Fruit fly (Drosophila melanogaster) whole organism, embryonic: ENCODE results near the gene CG18596.

ENCODE experiments used
- Antp ChIP-seq: fragments of 200-800 bp; sonication (Bioruptor generic); optimal IDR thresholded peaks from 3 replicates; lab custom pipeline; 2016; ENCODE audit warnings: missing biosample characterization, missing genetic modification characterization
- BtbVII ChIP-seq: fragments of 200-800 bp; sonication (Bioruptor generic); optimal IDR thresholded peaks from 3 replicates; lab custom pipeline; 2017; ENCODE audit warnings: missing biosample characterization, mild to moderate bottlenecking, missing genetic modification characterization
- CG10959 ChIP-seq: fragments of 200-800 bp; sonication (Bioruptor generic); IDR thresholded peaks from 2 replicates; pipeline ENCODE4 v1.3.6; 2022; ENCODE audit warnings: missing biosample characterization, missing genetic modification characterization
- CG10979 ChIP-seq: fragments of 200-800 bp; sonication (Bioruptor generic); optimal IDR thresholded peaks from 2 replicates; lab custom pipeline; 2018; ENCODE audit warnings: missing biosample characterization, mild to moderate bottlenecking, missing genetic modification characterization, moderate library complexity
- CG11093 ChIP-seq: fragments of 200-800 bp; sonication (Bioruptor generic); IDR thresholded peaks from 3 replicates; pipeline ENCODE4 v1.3.6; 2022; ENCODE audit warnings: missing biosample characterization, missing genetic modification characterization
- CG11398 ChIP-seq: fragments of 200-800 bp; sonication (Bioruptor generic); optimal IDR thresholded peaks from 2 replicates; lab custom pipeline; 2016; ENCODE audit warnings: missing biosample characterization, missing genetic modification characterization
- CG13296 ChIP-seq: fragments of 200-800 bp; sonication (Bioruptor generic); optimal IDR thresholded peaks from 3 replicates; lab custom pipeline; 2018; ENCODE audit warnings: missing biosample characterization, mild to moderate bottlenecking, missing genetic modification characterization
- CG15696 ChIP-seq: fragments of 200-800 bp; sonication (Bioruptor generic); optimal IDR thresholded peaks from 2 replicates; lab custom pipeline; 2019; ENCODE audit warnings: missing biosample characterization, mild to moderate bottlenecking, missing genetic modification characterization, moderate library complexity
- CG1603 ChIP-seq: fragments of 200-800 bp; sonication (Bioruptor generic); optimal IDR thresholded peaks from 2 replicates; lab custom pipeline; 2019; ENCODE audit warnings: missing biosample characterization, mild to moderate bottlenecking, missing genetic modification characterization, moderate library complexity
- CG17328 ChIP-seq: fragments of 200-800 bp; sonication (Bioruptor generic); IDR thresholded peaks from 2 replicates; pipeline ENCODE4 v1.3.6; 2022; ENCODE audit warnings: missing biosample characterization, missing genetic modification characterization
- CG3065 ChIP-seq: fragments of 200-800 bp; sonication (Bioruptor generic); optimal IDR thresholded peaks from 2 replicates; lab custom pipeline; 2016; ENCODE audit warnings: missing biosample characterization, missing genetic modification characterization
- CG3726 ChIP-seq: fragments of 200-800 bp; sonication (Bioruptor generic); IDR thresholded peaks from 3 replicates; pipeline ENCODE4, ENCODE4 v1.3.6; 2022; ENCODE audit warnings: missing biosample characterization, missing genetic modification characterization
- CG3847 ChIP-seq: fragments of 200-800 bp; sonication (Bioruptor generic); IDR thresholded peaks from 2 replicates; pipeline ENCODE4 v1.3.6; 2022; ENCODE audit warnings: missing biosample characterization, missing genetic modification characterization
- CG7271 ChIP-seq: fragments of 200-800 bp; sonication (Bioruptor generic); optimal IDR thresholded peaks from 2 replicates; lab custom pipeline; 2018; ENCODE audit warnings: missing biosample characterization, mild to moderate bottlenecking, missing genetic modification characterization, moderate library complexity
- CG7745 ChIP-seq: fragments of 200-800 bp; sonication (Bioruptor generic); optimal IDR thresholded peaks from 2 replicates; lab custom pipeline; 2018; ENCODE audit warnings: missing biosample characterization, mild to moderate bottlenecking, missing genetic modification characterization, moderate library complexity
- CG7963 ChIP-seq: fragments of 200-800 bp; sonication (Bioruptor generic); IDR thresholded peaks from 3 replicates; pipeline ENCODE4 v1.3.6; 2022; ENCODE audit warnings: missing biosample characterization, missing genetic modification characterization; ENCODE audit not compliant: partially characterized antibody
- CG9797 ChIP-seq: fragments of 200-800 bp; sonication (Bioruptor generic); optimal IDR thresholded peaks from 3 replicates; lab custom pipeline; 2018; ENCODE audit warnings: missing biosample characterization, mild to moderate bottlenecking, missing genetic modification characterization
- CG9876 ChIP-seq: fragments of 200-800 bp; sonication (Bioruptor generic); optimal IDR thresholded peaks from 2 replicates; lab custom pipeline; 2016; ENCODE audit warnings: missing biosample characterization, missing genetic modification characterization
- Camta ChIP-seq: fragments of 200-800 bp; sonication (Bioruptor generic); optimal IDR thresholded peaks from 2 replicates; lab custom pipeline; 2016; ENCODE audit warnings: missing biosample characterization, missing genetic modification characterization
- Chrac-16 ChIP-seq: fragments of 200-800 bp; sonication (Bioruptor generic); optimal IDR thresholded peaks from 3 replicates; lab custom pipeline; 2016; ENCODE audit warnings: missing biosample characterization, missing genetic modification characterization
- Dip2 ChIP-seq: fragments of 200-800 bp; sonication (Bioruptor generic); IDR thresholded peaks from 2 replicates; pipeline ENCODE4 v1.3.6; 2022; ENCODE audit warnings: missing biosample characterization, missing genetic modification characterization
- Doc3 ChIP-seq: fragments of 200-800 bp; sonication (Bioruptor generic); IDR thresholded peaks from 3 replicates; pipeline ENCODE4 v1.3.6; 2022; ENCODE audit warnings: missing biosample characterization, missing genetic modification characterization; ENCODE audit not compliant: partially characterized antibody
- E2f2 ChIP-seq: fragments of 200-800 bp; sonication (Bioruptor generic); IDR thresholded peaks from 2 replicates; pipeline ENCODE4 v1.3.6; 2022; ENCODE audit warnings: missing biosample characterization, missing genetic modification characterization
- Ets97D ChIP-seq: fragments of 200-800 bp; sonication (Bioruptor generic); optimal IDR thresholded peaks from 3 replicates; lab custom pipeline; 2016; ENCODE audit warnings: missing biosample characterization, missing genetic modification characterization
- HmgD ChIP-seq: fragments of 200-800 bp; sonication (Bioruptor generic); optimal IDR thresholded peaks from 3 replicates; lab custom pipeline; 2016; ENCODE audit warnings: missing biosample characterization, missing genetic modification characterization
- MTF-1 ChIP-seq: fragments of 200-800 bp; sonication (Bioruptor generic); optimal IDR thresholded peaks from 2 replicates; lab custom pipeline; 2018; ENCODE audit warnings: missing biosample characterization, mild to moderate bottlenecking, missing genetic modification characterization, borderline replicate concordance
- Mad ChIP-seq: fragments of 200-800 bp; sonication (Bioruptor generic); optimal IDR thresholded peaks from 2 replicates; lab custom pipeline; 2016; ENCODE audit warnings: missing biosample characterization, missing genetic modification characterization
- Mes4 ChIP-seq: fragments of 200-800 bp; sonication (Bioruptor generic); optimal IDR thresholded peaks from 2 replicates; lab custom pipeline; 2016; ENCODE audit warnings: missing biosample characterization, missing genetic modification characterization
- Trl ChIP-seq, 3 experiments: fragments of >200 bp in 2 of 3; fragments of 200-800 bp in 1 of 3; sonication (Bioruptor generic) in 1 of 3; optimal IDR thresholded peaks; 2 replicates in 1 of 3; 3 replicates in 2 of 3; lab custom pipeline; 2016 to 2017; ENCODE audit warnings: missing biosample characterization in 1 of 3, missing genetic modification characterization in 1 of 3
- YL-1 ChIP-seq: fragments of 200-800 bp; sonication (Bioruptor generic); optimal IDR thresholded peaks from 3 replicates; lab custom pipeline; 2017; ENCODE audit warnings: missing biosample characterization, mild to moderate bottlenecking, missing genetic modification characterization
- ap ChIP-seq: fragments of 200-800 bp; sonication (Bioruptor generic); IDR thresholded peaks from 2 replicates; pipeline ENCODE4 v1.3.6; 2022; ENCODE audit warnings: missing biosample characterization, missing genetic modification characterization
- bcd ChIP-seq: fragments of 200-800 bp; sonication (Bioruptor generic); optimal IDR thresholded peaks from 2 replicates; lab custom pipeline; 2017; ENCODE audit warnings: missing biosample characterization, mild to moderate bottlenecking, missing genetic modification characterization
- danr ChIP-seq: fragments of 200-800 bp; sonication (Bioruptor generic); IDR thresholded peaks from 2 replicates; pipeline ENCODE4 v1.3.6; 2022; ENCODE audit warnings: missing biosample characterization, missing genetic modification characterization
- dati ChIP-seq: fragments of 200-800 bp; sonication (Bioruptor generic); IDR thresholded peaks from 2 replicates; pipeline ENCODE4 v1.3.6; 2022; ENCODE audit warnings: missing biosample characterization, missing genetic modification characterization
- eve ChIP-seq, 2 experiments: fragments of >200 bp; optimal IDR thresholded peaks; 2 replicates each; lab custom pipeline; 2017; ENCODE audit warnings: missing biosample characterization in 2 of 2, missing genetic modification characterization in 2 of 2
- ftz-f1 ChIP-seq: fragments of 200-800 bp; sonication (Bioruptor generic); optimal IDR thresholded peaks from 2 replicates; lab custom pipeline; 2016; ENCODE audit warnings: missing biosample characterization, missing genetic modification characterization
- gce ChIP-seq: fragments of 200-800 bp; sonication (Bioruptor generic); IDR thresholded peaks from 3 replicates; pipeline ENCODE4 v1.3.6; 2022; ENCODE audit warnings: missing biosample characterization, missing genetic modification characterization
- gcm ChIP-seq: fragments of 200-800 bp; sonication (Bioruptor generic); optimal IDR thresholded peaks from 2 replicates; lab custom pipeline; 2019; ENCODE audit warnings: missing biosample characterization, mild to moderate bottlenecking, missing genetic modification characterization, moderate library complexity
- gsb-n ChIP-seq: fragments of 200-800 bp; sonication (Bioruptor generic); optimal IDR thresholded peaks from 3 replicates; lab custom pipeline; 2018; ENCODE audit warnings: missing biosample characterization, mild to moderate bottlenecking, missing genetic modification characterization
- h ChIP-seq: fragments of >200 bp; optimal IDR thresholded peaks from 2 replicates; lab custom pipeline; 2017
- ken ChIP-seq: fragments of 200-800 bp; sonication (Bioruptor generic); IDR thresholded peaks from 3 replicates; pipeline ENCODE4 v1.3.6; 2022; ENCODE audit warnings: missing biosample characterization, missing genetic modification characterization
- lilli ChIP-seq: fragments of 200-800 bp; sonication (Bioruptor generic); optimal IDR thresholded peaks from 3 replicates; lab custom pipeline; 2016; ENCODE audit warnings: missing biosample characterization, missing genetic modification characterization
- maf-S ChIP-seq: fragments of 200-800 bp; sonication (Bioruptor generic); optimal IDR thresholded peaks from 2 replicates; lab custom pipeline; 2016; ENCODE audit warnings: missing biosample characterization, missing genetic modification characterization
- mam ChIP-seq: fragments of 200-800 bp; sonication (Bioruptor generic); optimal IDR thresholded peaks from 3 replicates; lab custom pipeline; 2016; ENCODE audit warnings: missing biosample characterization, missing genetic modification characterization
- mld ChIP-seq: fragments of 200-800 bp; sonication (Bioruptor generic); IDR thresholded peaks from 3 replicates; pipeline ENCODE4 v1.3.6; 2022; ENCODE audit warnings: missing biosample characterization, missing genetic modification characterization; ENCODE audit not compliant: partially characterized antibody
- nom ChIP-seq: fragments of 200-800 bp; sonication (Bioruptor generic); optimal IDR thresholded peaks from 2 replicates; lab custom pipeline; 2017; ENCODE audit warnings: missing biosample characterization, missing genetic modification characterization, mild to moderate bottlenecking, moderate library complexity, missing genetic modification reagents
- scrt ChIP-seq: fragments of 200-800 bp; sonication (Bioruptor generic); optimal IDR thresholded peaks from 2 replicates; lab custom pipeline; 2018; ENCODE audit warnings: missing biosample characterization, mild to moderate bottlenecking, missing genetic modification characterization, moderate library complexity
- seq ChIP-seq: fragments of 200-800 bp; sonication (Bioruptor generic); IDR thresholded peaks from 2 replicates; pipeline ENCODE4 v1.3.6; 2022; ENCODE audit warnings: missing biosample characterization, missing genetic modification characterization
- slp2 ChIP-seq: fragments of 200-800 bp; sonication (Bioruptor generic); optimal IDR thresholded peaks from 2 replicates; lab custom pipeline; 2016; ENCODE audit warnings: missing biosample characterization, missing genetic modification characterization
- sqz ChIP-seq: fragments of 200-800 bp; sonication (Bioruptor generic); optimal IDR thresholded peaks from 3 replicates; lab custom pipeline; 2018; ENCODE audit warnings: missing biosample characterization, mild to moderate bottlenecking, missing genetic modification characterization
- tll ChIP-seq, 2 experiments: fragments of 200-800 bp in 1 of 2; fragments of >200 bp in 1 of 2; sonication (Bioruptor generic) in 1 of 2; optimal IDR thresholded peaks; 2 replicates each; lab custom pipeline; 2017 to 2019; ENCODE audit warnings: missing biosample characterization in 2 of 2, missing genetic modification characterization in 2 of 2, mild to moderate bottlenecking in 1 of 2, moderate library complexity in 1 of 2
- zen2 ChIP-seq: fragments of 200-800 bp; sonication (Bioruptor generic); IDR thresholded peaks from 3 replicates; pipeline ENCODE4 v1.3.6; 2022; ENCODE audit warnings: missing biosample characterization, missing genetic modification characterization; ENCODE audit not compliant: partially characterized antibody

Gene CG18596

DNA sequence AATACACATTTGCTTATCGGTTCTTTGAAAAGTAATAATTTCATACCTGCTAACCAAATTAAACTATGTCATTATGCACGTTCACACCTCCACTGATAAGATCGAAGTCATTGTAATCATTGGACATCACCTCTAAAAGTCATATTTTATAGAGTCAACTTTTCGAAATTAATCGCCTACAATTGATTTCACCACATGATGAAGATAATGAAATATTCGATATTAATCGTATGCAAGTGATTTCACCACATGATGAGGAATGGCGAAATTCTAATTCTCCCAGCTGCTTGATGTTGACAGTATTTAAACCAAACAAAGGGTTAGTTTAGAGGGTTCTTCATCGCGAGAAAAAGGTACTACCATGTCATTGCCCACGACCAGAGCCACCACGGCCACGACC lies at the start of gene CG18596 (continued):
- TF ChIP-seq sqz (GFP tag; lab: Kevin White, UChicago) (no peak), bcd (no peak), mld (GFP tag; lab: Robert Waterston, UW) (peak; percentile 84; the same call in 2 of the 3 replicates), Doc3 (GFP tag; lab: Robert Waterston, UW) (peak; percentile 96), gsb-n (tag; lab: Kevin White, UChicago) (no peak), Antp (no peak), CG1603 (tag; lab: Kevin White, UChicago) (peak; percentile 32), Trl (optimal IDR thresholded peaks at IDR 0.05; lab: Kevin White, UChicago) (no peak), Trl (GFP tag; optimal IDR thresholded peaks at IDR 0.05; lab: Kevin White, UChicago) (no peak), lilli (no peak), zen2 (GFP tag; lab: Robert Waterston, UW) (peak; percentile 92), maf-S (no peak), CG3726 (GFP tag; lab: Robert Waterston, UW) (no peak), ftz-f1 (GFP tag; lab: Kevin White, UChicago) (no peak), CG9876 (no peak), CG10959 (GFP tag; lab: Robert Waterston, UW) (no peak), seq (GFP tag; lab: Robert Waterston, UW) (no peak), h (no peak), CG15696 (no peak), CG17328 (no peak), Dip2 (GFP tag; lab: Robert Waterston, UW) (no peak), CG10979 (tag; lab: Kevin White, UChicago) (no peak), mam (GFP tag; lab: Kevin White, UChicago) (no peak), Mes4 (no peak), Camta (GFP tag; lab: Kevin White, UChicago) (no peak), gcm (GFP tag; lab: Kevin White, UChicago) (no peak), CG3065 (GFP tag; lab: Kevin White, UChicago) (no peak), Mad (GFP tag; lab: Kevin White, UChicago) (no peak), CG7271 (tag; lab: Kevin White, UChicago) (no peak), CG7745 (tag; lab: Kevin White, UChicago) (no peak), ken (GFP tag; lab: Robert Waterston, UW) (no peak), CG13296 (GFP tag; lab: Kevin White, UChicago) (no peak), nom (GFP tag; lab: Kevin White, UChicago) (no peak), tll (GFP tag; optimal IDR thresholded peaks at IDR 0.05; lab: Kevin White, UChicago) (peak in 1 of 2 experiments; percentile 82), dati (no peak), danr (GFP tag; lab: Robert Waterston, UW) (no peak), Ets97D (GFP tag; lab: Kevin White, UChicago) (peak; percentile 37), E2f2 (GFP tag; lab: Robert Waterston, UW) (peak; percentile 86), slp2 (GFP tag; lab: Kevin White, UChicago) (no peak), MTF-1 (GFP tag; lab: Kevin White, UChicago) (no peak), Chrac-16 (GFP tag; lab: Kevin White, UChicago) (no peak), CG11398 (GFP tag; lab: Kevin White, UChicago) (no peak), CG3847 (GFP tag; lab: Robert Waterston, UW) (no peak), ap (GFP tag; lab: Robert Waterston, UW) (no peak), eve (GFP tag; optimal IDR thresholded peaks at IDR 0.05; lab: Kevin White, UChicago) (no peak), CG11093 (GFP tag; lab: Robert Waterston, UW) (no peak), gce (no peak), YL-1 (GFP tag; lab: Kevin White, UChicago) (peak; percentile 56), BtbVII (no peak), scrt (GFP tag; lab: Kevin White, UChicago) (no peak), HmgD (GFP tag; lab: Kevin White, UChicago) (no peak), CG7963 (GFP tag; lab: Robert Waterston, UW) (peak; percentile 61; the same call in 1 of the 3 replicates), CG9797 (GFP tag; lab: Kevin White, UChicago) (no peak)
